Worm (Caenorhabditis elegans) whole organism, L1 larva: Measurements from ENCODE around the gene pars-1.
A peak's percentile ranks its signal among the peaks of the same experiment; 100 is the strongest.

Source experiments
- C04F5.9 ChIP-seq: sonication (generic microtip); optimal IDR thresholded peaks from 2 replicates; lab custom pipeline; 2016; ENCODE audit warnings: missing genetic modification characterization, missing compliant biosample characterization
- C16A3.4 ChIP-seq: fragments of 150-350 bp; optimal IDR thresholded peaks from 2 replicates; lab custom pipeline; 2014; ENCODE audit warnings: missing biosample characterization, missing genetic modification characterization
- aha-1 ChIP-seq: fragments of 150-350 bp; optimal IDR thresholded peaks from 2 replicates; lab custom pipeline; 2014; ENCODE audit warnings: missing biosample characterization, missing genetic modification characterization
- alr-1 ChIP-seq: fragments of 200-800 bp; sonication (Bioruptor generic); optimal IDR thresholded peaks from 2 replicates; lab custom pipeline; 2018; ENCODE audit warnings: borderline replicate concordance, mild to moderate bottlenecking, missing genetic modification characterization, missing compliant biosample characterization
- ama-1 ChIP-seq: fragments of 150-350 bp; optimal IDR thresholded peaks from 2 replicates; lab custom pipeline; 2014
- blmp-1 ChIP-seq: fragments of 150-350 bp; optimal IDR thresholded peaks from 2 replicates; lab custom pipeline; 2014; ENCODE audit warnings: missing biosample characterization, missing genetic modification characterization
- ceh-63 ChIP-seq: fragments of 200-800 bp; sonication (Bioruptor generic); optimal IDR thresholded peaks from 2 replicates; lab custom pipeline; 2018; ENCODE audit warnings: mild to moderate bottlenecking, missing genetic modification characterization, missing compliant biosample characterization
- ceh-8 ChIP-seq: fragments of 200-800 bp; sonication (Bioruptor generic); optimal IDR thresholded peaks from 2 replicates; lab custom pipeline; 2018; ENCODE audit warnings: mild to moderate bottlenecking, missing genetic modification characterization, moderate library complexity, missing compliant biosample characterization
- ceh-82 ChIP-seq, 3 experiments: fragments of 150-350 bp in 1 of 3; sonication (generic microtip) in 2 of 3; optimal IDR thresholded peaks; 2 replicates each; lab custom pipeline; 2014 to 2017; ENCODE audit warnings: missing biosample characterization in 3 of 3, missing genetic modification characterization in 3 of 3
- ceh-88 ChIP-seq: fragments of 200-800 bp; sonication (Bioruptor generic); IDR thresholded peaks from 2 replicates; pipeline ENCODE4 v1.3.6; 2022; ENCODE audit warnings: missing genetic modification characterization, missing compliant biosample characterization
- dpl-1 ChIP-seq, 3 experiments: fragments of 150-350 bp in 2 of 3; sonication (generic microtip) in 1 of 3; optimal IDR thresholded peaks; 2 replicates each; lab custom pipeline; 2014 to 2017; ENCODE audit warnings: missing biosample characterization in 3 of 3, missing genetic modification characterization in 3 of 3, missing genetic modification reagents in 3 of 3
- dsc-1 ChIP-seq: sonication (generic microtip); optimal IDR thresholded peaks from 2 replicates; lab custom pipeline; 2016; ENCODE audit warnings: mild to moderate bottlenecking, missing genetic modification characterization, missing compliant biosample characterization
- efl-3 ChIP-seq: fragments of 200-800 bp; sonication (Bioruptor generic); optimal IDR thresholded peaks from 2 replicates; lab custom pipeline; 2018; ENCODE audit warnings: mild to moderate bottlenecking, missing genetic modification characterization, missing compliant biosample characterization
- egl-13 ChIP-seq: sonication (generic microtip); optimal IDR thresholded peaks from 2 replicates; lab custom pipeline; 2016; ENCODE audit warnings: missing genotype, missing genetic modification reagents, missing genetic modification characterization, missing compliant biosample characterization
- egl-27 ChIP-seq, 2 experiments: fragments of 150-350 bp in 1 of 2; sonication (generic microtip); optimal IDR thresholded peaks; 3 replicates each; lab custom pipeline; 2017 to 2018; ENCODE audit warnings: missing biosample characterization in 2 of 2, missing genetic modification characterization in 2 of 2, missing genetic modification reagents in 2 of 2
- fkh-4 ChIP-seq: sonication (generic microtip); optimal IDR thresholded peaks from 2 replicates; lab custom pipeline; 2016; ENCODE audit warnings: missing compliant biosample characterization, missing genetic modification characterization, borderline replicate concordance
- fkh-8 ChIP-seq: sonication (generic microtip); optimal IDR thresholded peaks from 2 replicates; lab custom pipeline; 2016; ENCODE audit warnings: mild to moderate bottlenecking, missing genetic modification characterization, missing compliant biosample characterization
- grh-1 ChIP-seq: fragments of 200-800 bp; sonication (Bioruptor generic); IDR thresholded peaks from 2 replicates; pipeline ENCODE4 v1.3.6; 2022; ENCODE audit warnings: missing genetic modification reagents, missing genetic modification characterization, missing compliant biosample characterization
- hlh-17 ChIP-seq: fragments of 200-800 bp; sonication (Bioruptor generic); optimal IDR thresholded peaks from 2 replicates; lab custom pipeline; 2018; ENCODE audit warnings: missing genetic modification characterization, mild to moderate bottlenecking, missing compliant biosample characterization, moderate library complexity, borderline replicate concordance
- hlh-4 ChIP-seq: sonication (generic microtip); optimal IDR thresholded peaks from 2 replicates; lab custom pipeline; 2016; ENCODE audit warnings: mild to moderate bottlenecking, missing genetic modification characterization, missing compliant biosample characterization
- hpl-2 ChIP-seq: fragments of 150-350 bp; optimal IDR thresholded peaks from 2 replicates; lab custom pipeline; 2014; ENCODE audit warnings: missing biosample characterization, missing genetic modification reagents, missing genetic modification characterization
- irx-1 ChIP-seq: sonication (generic microtip); optimal IDR thresholded peaks from 2 replicates; lab custom pipeline; 2016; ENCODE audit warnings: missing genetic modification characterization, missing compliant biosample characterization
- isw-1 ChIP-seq: fragments of 200-800 bp; sonication (Bioruptor generic); IDR thresholded peaks from 2 replicates; pipeline ENCODE4 v1.3.6; 2022; ENCODE audit warnings: missing genetic modification characterization, missing compliant biosample characterization
- lin-15B ChIP-seq: fragments of 150-350 bp; sonication (generic microtip); optimal IDR thresholded peaks from 3 replicates; lab custom pipeline; 2014; ENCODE audit warnings: missing biosample characterization, missing genetic modification characterization
- lin-35 ChIP-seq, 2 experiments: fragments of 150-350 bp; optimal IDR thresholded peaks; 2 replicates each; lab custom pipeline; 2014; ENCODE audit warnings: missing biosample characterization in 2 of 2, missing genetic modification characterization in 2 of 2, missing genetic modification reagents in 2 of 2
- lin-39 ChIP-seq: fragments of 150-350 bp; optimal IDR thresholded peaks from 2 replicates; lab custom pipeline; 2014; ENCODE audit warnings: missing biosample characterization, missing genetic modification reagents, missing genetic modification characterization
- lir-3 ChIP-seq: sonication (generic microtip); optimal IDR thresholded peaks from 2 replicates; lab custom pipeline; 2016; ENCODE audit warnings: mild to moderate bottlenecking, missing genetic modification characterization, moderate library complexity, missing compliant biosample characterization; ENCODE audit not compliant: poor library complexity
- mab-9 ChIP-seq: fragments of 200-800 bp; sonication (Bioruptor generic); IDR thresholded peaks from 2 replicates; pipeline ENCODE4 v1.3.6; 2022; ENCODE audit warnings: missing genetic modification reagents, missing genetic modification characterization, missing compliant biosample characterization
- nhr-11 ChIP-seq: fragments of 150-350 bp; optimal IDR thresholded peaks from 2 replicates; lab custom pipeline; 2014; ENCODE audit warnings: missing biosample characterization, missing genetic modification characterization
- nhr-19 ChIP-seq: fragments of 200-800 bp; sonication (Bioruptor generic); conservative IDR thresholded peaks from 2 replicates; pipeline ENCODE4 v1.3.6; 2022; ENCODE audit warnings: missing genetic modification characterization, missing compliant biosample characterization
- nhr-20 ChIP-seq: sonication (generic microtip); optimal IDR thresholded peaks from 2 replicates; lab custom pipeline; 2016; ENCODE audit warnings: mild to moderate bottlenecking, missing genetic modification characterization, missing compliant biosample characterization
- nhr-237 ChIP-seq: fragments of 150-350 bp; optimal IDR thresholded peaks from 2 replicates; lab custom pipeline; 2014; ENCODE audit warnings: missing biosample characterization, missing genetic modification characterization
- nhr-28 ChIP-seq: fragments of 150-350 bp; optimal IDR thresholded peaks from 2 replicates; lab custom pipeline; 2014; ENCODE audit warnings: missing biosample characterization, missing genetic modification characterization
- nhr-47 ChIP-seq: sonication (generic microtip); optimal IDR thresholded peaks from 2 replicates; lab custom pipeline; 2016; ENCODE audit warnings: mild to moderate bottlenecking, missing genetic modification characterization, moderate library complexity, missing compliant biosample characterization
- nhr-71 ChIP-seq: sonication (generic microtip); optimal IDR thresholded peaks from 2 replicates; lab custom pipeline; 2016; ENCODE audit warnings: mild to moderate bottlenecking, missing genetic modification characterization, moderate library complexity, missing compliant biosample characterization
- nhr-76 ChIP-seq: sonication (generic microtip); optimal IDR thresholded peaks from 2 replicates; lab custom pipeline; 2017; ENCODE audit warnings: missing biosample characterization, missing genetic modification characterization
- nhr-85 ChIP-seq: sonication (generic microtip); peaks from one replicate; lab custom pipeline; 2016; ENCODE audit warnings: missing genetic modification characterization, inconsistent platforms, missing compliant biosample characterization
- nhr-90 ChIP-seq: sonication (generic microtip); optimal IDR thresholded peaks from 2 replicates; lab custom pipeline; 2016; ENCODE audit warnings: mild to moderate bottlenecking, missing genetic modification characterization, missing compliant biosample characterization; ENCODE audit not compliant: poor library complexity
- rnt-1 ChIP-seq: sonication (generic microtip); optimal IDR thresholded peaks from 2 replicates; lab custom pipeline; 2016; ENCODE audit warnings: mild to moderate bottlenecking, missing genetic modification characterization, moderate library complexity, missing compliant biosample characterization
- skn-1 ChIP-seq: fragments of 150-350 bp; optimal IDR thresholded peaks from 2 replicates; lab custom pipeline; 2014; ENCODE audit warnings: missing biosample characterization, missing genetic modification characterization
- snpc-4 ChIP-seq: fragments of 150-350 bp; optimal IDR thresholded peaks from 2 replicates; lab custom pipeline; 2014; ENCODE audit warnings: missing biosample characterization, missing genetic modification characterization
- sox-4 ChIP-seq: sonication (generic microtip); optimal IDR thresholded peaks from 2 replicates; lab custom pipeline; 2016; ENCODE audit warnings: missing genetic modification characterization, missing compliant biosample characterization
- swsn-7 ChIP-seq: sonication (generic microtip); optimal IDR thresholded peaks from 2 replicates; lab custom pipeline; 2016; ENCODE audit warnings: missing genetic modification characterization, missing compliant biosample characterization
- tbx-2 ChIP-seq: sonication (generic microtip); optimal IDR thresholded peaks from 2 replicates; lab custom pipeline; 2016; ENCODE audit warnings: missing genetic modification characterization, missing compliant biosample characterization
- unc-130 ChIP-seq: fragments of 150-350 bp; optimal IDR thresholded peaks from 2 replicates; lab custom pipeline; 2017; ENCODE audit warnings: missing biosample characterization, missing genetic modification characterization, inconsistent platforms
- unc-30 ChIP-seq: sonication (generic microtip); optimal IDR thresholded peaks from 2 replicates; lab custom pipeline; 2017; ENCODE audit warnings: missing biosample characterization, missing genetic modification characterization
- unc-62 ChIP-seq: fragments of 150-350 bp; optimal IDR thresholded peaks from 2 replicates; lab custom pipeline; 2014; ENCODE audit warnings: missing biosample characterization, missing genetic modification reagents, missing genetic modification characterization
- unc-86 ChIP-seq: sonication (generic microtip); optimal IDR thresholded peaks from 2 replicates; lab custom pipeline; 2016; ENCODE audit warnings: missing genetic modification characterization, missing compliant biosample characterization
- vab-15 ChIP-seq: sonication (generic microtip); optimal IDR thresholded peaks from 2 replicates; lab custom pipeline; 2017; ENCODE audit warnings: missing genotype, mild to moderate bottlenecking, missing genetic modification characterization, missing compliant biosample characterization
- xbp-1 ChIP-seq: sonication (generic microtip); optimal IDR thresholded peaks from 2 replicates; lab custom pipeline; 2016; ENCODE audit warnings: missing genetic modification characterization, missing compliant biosample characterization
- zag-1 ChIP-seq: fragments of 150-350 bp; optimal IDR thresholded peaks from 2 replicates; lab custom pipeline; 2014; ENCODE audit warnings: missing biosample characterization, missing genetic modification characterization
- zip-4 ChIP-seq: fragments of 200-800 bp; sonication (Bioruptor generic); optimal IDR thresholded peaks from 2 replicates; lab custom pipeline; 2018; ENCODE audit warnings: mild to moderate bottlenecking, missing genetic modification characterization, moderate library complexity, missing compliant biosample characterization
- ztf-4 ChIP-seq: fragments of 150-350 bp; optimal IDR thresholded peaks from 2 replicates; lab custom pipeline; 2014; ENCODE audit warnings: missing biosample characterization, missing genetic modification characterization

The pars-1 gene

DNA sequence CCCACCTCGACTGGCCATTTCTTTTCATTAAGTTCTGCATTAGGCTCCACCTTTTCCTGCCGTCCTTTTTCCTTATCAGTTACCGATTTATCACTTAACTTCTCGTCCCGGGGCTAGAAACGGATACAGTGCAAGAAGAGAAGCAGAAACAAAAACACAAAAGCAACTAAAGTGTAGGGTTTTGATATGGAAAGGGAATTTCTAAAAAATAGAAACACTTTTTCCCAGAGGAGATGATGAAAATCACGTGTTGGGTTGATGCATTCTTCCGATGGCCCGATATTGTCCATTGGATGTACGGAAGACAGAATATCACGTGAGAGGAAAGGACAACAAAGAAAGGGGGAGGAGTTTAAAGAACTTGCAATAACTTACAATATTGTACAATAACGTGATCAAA is 34.0 kb downstream of the pars-1 start (continued):
- TF ChIP-seq dpl-1 (GFP tag; optimal IDR thresholded peaks at IDR 0.05; lab: Kevin White, UChicago) (peak in 2 of 3 experiments; percentile 53 to 64), aha-1 (no peak), grh-1 (GFP tag; lab: Robert Waterston, UW) (peak; percentile 53), ceh-8 (GFP tag; lab: Kevin White, UChicago) (no peak), nhr-47 (tag; lab: Kevin White, UChicago) (peak; percentile 56), nhr-19 (GFP tag; lab: Robert Waterston, UW) (peak; percentile 79), skn-1 (no peak), nhr-28 (no peak), lir-3 (tag; lab: Kevin White, UChicago) (no peak), C04F5.9 (tag; lab: Kevin White, UChicago) (no peak), lin-15B (tag; lab: Kevin White, UChicago) (no peak), isw-1 (GFP tag; lab: Robert Waterston, UW) (no peak), lin-35 (GFP tag; optimal IDR thresholded peaks at IDR 0.05; lab: Kevin White, UChicago) (peak in 1 of 2 experiments; percentile 79), ztf-4 (tag; lab: Kevin White, UChicago) (peak; percentile 2), tbx-2 (peak; percentile 69), rnt-1 (tag; lab: Kevin White, UChicago) (peak; percentile 27), ama-1 (lab: Kevin White, UChicago) (no peak), C16A3.4 (peak; percentile 21), ceh-82 (tag; optimal IDR thresholded peaks at IDR 0.05; lab: Kevin White, UChicago) (peak in 1 of 3 experiments; percentile 8), unc-62 (GFP tag; lab: Kevin White, UChicago) (no peak), alr-1 (tag; lab: Kevin White, UChicago) (no peak), hpl-2 (no peak), vab-15 (tag; lab: Kevin White, UChicago) (no peak), lin-39 (tag; lab: Kevin White, UChicago) (no peak), efl-3 (GFP tag; lab: Kevin White, UChicago) (no peak), nhr-11 (tag; lab: Kevin White, UChicago) (no peak), unc-130 (tag; lab: Kevin White, UChicago) (peak; percentile 77), zag-1 (tag; lab: Kevin White, UChicago) (no peak), nhr-20 (tag; lab: Kevin White, UChicago) (peak; percentile 97), nhr-90 (tag; lab: Kevin White, UChicago) (peak; percentile 82), nhr-76 (tag; lab: Kevin White, UChicago) (no peak), nhr-237 (tag; lab: Kevin White, UChicago) (no peak), mab-9 (GFP tag; lab: Robert Waterston, UW) (no peak), ceh-63 (no peak), unc-30 (tag; lab: Kevin White, UChicago) (no peak), nhr-85 (peak; percentile 96), hlh-4 (tag; lab: Kevin White, UChicago) (no peak), egl-13 (tag; lab: Kevin White, UChicago) (no peak), irx-1 (tag; lab: Kevin White, UChicago) (peak; percentile 21)
- TF ChIP-seq, all 84 proteins: peak for 27

DNA sequence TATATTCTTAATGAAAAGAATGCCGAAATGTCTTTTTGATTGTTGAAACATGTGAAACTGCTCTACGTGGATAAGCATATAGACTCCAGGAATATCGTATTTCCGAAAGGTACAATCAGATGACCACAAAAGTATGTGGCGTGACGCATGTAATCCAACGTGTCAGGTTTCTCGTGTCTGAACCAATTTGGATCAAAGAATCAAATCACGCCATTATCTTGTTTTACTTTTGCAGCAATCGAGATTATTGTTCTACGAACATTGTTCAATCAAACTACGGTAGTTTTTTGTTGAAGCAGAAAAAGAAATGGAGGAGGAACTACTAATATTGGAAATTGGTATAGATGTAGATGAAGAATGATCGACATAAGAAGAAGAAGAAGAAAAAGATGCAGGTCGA is 34.9 kb downstream of the pars-1 start:
- TF ChIP-seq egl-27 (tag; optimal IDR thresholded peaks at IDR 0.05; lab: Kevin White, UChicago), result no peak
- TF ChIP-seq swsn-7 (tag; lab: Kevin White, UChicago), result no peak
- peak; percentile 67 for TF ChIP-seq nhr-71
- no peak for TF ChIP-seq zip-4 (GFP tag; lab: Kevin White, UChicago)
- no peak for TF ChIP-seq hlh-17 (GFP tag; lab: Kevin White, UChicago)
- no peak for TF ChIP-seq fkh-4
- TF ChIP-seq isw-1 (GFP tag; lab: Robert Waterston, UW), result no peak
- no peak for TF ChIP-seq xbp-1
- no peak for TF ChIP-seq ceh-88 (GFP tag; lab: Robert Waterston, UW)
- TF ChIP-seq snpc-4, result no peak
- no peak for TF ChIP-seq unc-86 (tag; lab: Kevin White, UChicago)
- no peak for TF ChIP-seq sox-4
- no peak for TF ChIP-seq skn-1
- TF ChIP-seq fkh-8 (tag; lab: Kevin White, UChicago), result no peak
- no peak for TF ChIP-seq lir-3 (tag; lab: Kevin White, UChicago)
- peak; percentile 56 for TF ChIP-seq blmp-1 (tag; lab: Kevin White, UChicago)
- no peak for TF ChIP-seq ceh-82 (tag; optimal IDR thresholded peaks at IDR 0.05; lab: Kevin White, UChicago)
- TF ChIP-seq dsc-1 (tag; lab: Kevin White, UChicago), result no peak
